Fruit fly (Drosophila melanogaster) whole organism, embryonic: ENCODE results near the gene Root.
A peak's percentile ranks its signal among the peaks of the same experiment; 100 is the strongest.

Experiments
- Ada2b ChIP-seq: fragments of 200-800 bp; sonication (Bioruptor generic); IDR thresholded peaks from 2 replicates; pipeline ENCODE4 v1.3.6; 2022; ENCODE audit warnings: missing biosample characterization, missing genetic modification characterization
- Antp ChIP-seq: fragments of 200-800 bp; sonication (Bioruptor generic); optimal IDR thresholded peaks from 3 replicates; lab custom pipeline; 2016; ENCODE audit warnings: missing biosample characterization, missing genetic modification characterization
- Bteb2 ChIP-seq: fragments of 200-800 bp; sonication (Bioruptor generic); optimal IDR thresholded peaks from 2 replicates; lab custom pipeline; 2016; ENCODE audit warnings: missing biosample characterization, missing genetic modification characterization
- CG10959 ChIP-seq: fragments of 200-800 bp; sonication (Bioruptor generic); IDR thresholded peaks from 2 replicates; pipeline ENCODE4 v1.3.6; 2022; ENCODE audit warnings: missing biosample characterization, missing genetic modification characterization
- CG11398 ChIP-seq: fragments of 200-800 bp; sonication (Bioruptor generic); optimal IDR thresholded peaks from 2 replicates; lab custom pipeline; 2016; ENCODE audit warnings: missing biosample characterization, missing genetic modification characterization
- CG15269 ChIP-seq: fragments of 200-800 bp; sonication (Bioruptor generic); optimal IDR thresholded peaks from 2 replicates; lab custom pipeline; 2018; ENCODE audit warnings: missing biosample characterization, mild to moderate bottlenecking, missing genetic modification characterization, moderate library complexity
- CG15514 ChIP-seq: fragments of 200-800 bp; sonication (Bioruptor generic); optimal IDR thresholded peaks from 3 replicates; lab custom pipeline; 2017; ENCODE audit warnings: missing biosample characterization, missing genetic modification characterization, mild to moderate bottlenecking, moderate library complexity, missing genetic modification reagents
- CG1647 ChIP-seq: fragments of 200-800 bp; sonication (Bioruptor generic); optimal IDR thresholded peaks from 3 replicates; lab custom pipeline; 2016; ENCODE audit warnings: missing biosample characterization, missing genetic modification characterization
- CG1792 ChIP-seq: fragments of 200-800 bp; sonication (Bioruptor generic); optimal IDR thresholded peaks from 2 replicates; lab custom pipeline; 2016; ENCODE audit warnings: missing biosample characterization, missing genetic modification characterization
- CG2678 ChIP-seq: fragments of 200-800 bp; sonication (Bioruptor generic); optimal IDR thresholded peaks from 3 replicates; lab custom pipeline; 2019; ENCODE audit warnings: missing biosample characterization, mild to moderate bottlenecking, missing genetic modification characterization, moderate library complexity
- CG31224 ChIP-seq: fragments of 200-800 bp; sonication (Bioruptor generic); IDR thresholded peaks from 2 replicates; pipeline ENCODE4 v1.3.6; 2022; ENCODE audit warnings: missing biosample characterization, missing genetic modification characterization
- CG3281 ChIP-seq: fragments of 200-800 bp; sonication (Bioruptor generic); optimal IDR thresholded peaks from 3 replicates; lab custom pipeline; 2017; ENCODE audit warnings: missing biosample characterization, mild to moderate bottlenecking, missing genetic modification characterization
- CG33213 ChIP-seq: fragments of 200-800 bp; sonication (Bioruptor generic); optimal IDR thresholded peaks from 3 replicates; lab custom pipeline; 2016; ENCODE audit warnings: missing biosample characterization, missing genetic modification characterization
- CG3995 ChIP-seq: fragments of 200-800 bp; sonication (Bioruptor generic); optimal IDR thresholded peaks from 3 replicates; lab custom pipeline; 2016; ENCODE audit warnings: missing biosample characterization, missing genetic modification characterization
- CG4282 ChIP-seq: fragments of 200-800 bp; sonication (Bioruptor generic); optimal IDR thresholded peaks from 2 replicates; lab custom pipeline; 2016; ENCODE audit warnings: missing biosample characterization, missing genetic modification characterization
- CG7745 ChIP-seq: fragments of 200-800 bp; sonication (Bioruptor generic); optimal IDR thresholded peaks from 2 replicates; lab custom pipeline; 2018; ENCODE audit warnings: missing biosample characterization, mild to moderate bottlenecking, missing genetic modification characterization, moderate library complexity
- CHES-1-like ChIP-seq: fragments of 200-800 bp; sonication (Bioruptor generic); optimal IDR thresholded peaks from 2 replicates; lab custom pipeline; 2016; ENCODE audit warnings: missing biosample characterization, missing genetic modification characterization
- CkIIα-i1 ChIP-seq: fragments of 200-800 bp; sonication (Bioruptor generic); IDR thresholded peaks from 2 replicates; pipeline ENCODE4 v1.3.6; 2022; ENCODE audit warnings: missing biosample characterization, missing genetic modification characterization
- CrebB ChIP-seq: fragments of 200-800 bp; sonication (Bioruptor generic); optimal IDR thresholded peaks from 3 replicates; lab custom pipeline; 2018; ENCODE audit warnings: missing biosample characterization, mild to moderate bottlenecking, missing genetic modification characterization
- Deaf1 ChIP-seq: fragments of 200-800 bp; optimal IDR thresholded peaks from 3 replicates; lab custom pipeline; 2019; ENCODE audit warnings: missing biosample characterization, mild to moderate bottlenecking, missing genetic modification characterization, moderate library complexity
- Drgx ChIP-seq: fragments of 200-800 bp; sonication (Bioruptor generic); IDR thresholded peaks from 2 replicates; pipeline ENCODE4 v1.3.6; 2022; ENCODE audit warnings: missing biosample characterization, missing genetic modification characterization
- Eip74EF ChIP-seq, 2 experiments: fragments of 200-800 bp in 1 of 2; fragments of >200 bp in 1 of 2; sonication (Bioruptor generic) in 1 of 2; optimal IDR thresholded peaks; 2 replicates each; lab custom pipeline; 2017 to 2019; ENCODE audit warnings: missing biosample characterization in 2 of 2, missing genetic modification characterization in 2 of 2, mild to moderate bottlenecking in 1 of 2, moderate library complexity in 1 of 2
- Fer1 ChIP-seq: fragments of 200-800 bp; sonication (Bioruptor generic); optimal IDR thresholded peaks from 2 replicates; lab custom pipeline; 2017; ENCODE audit warnings: missing biosample characterization, mild to moderate bottlenecking, missing genetic modification characterization
- Hey ChIP-seq: fragments of 200-800 bp; sonication (Bioruptor generic); optimal IDR thresholded peaks from 3 replicates; lab custom pipeline; 2018; ENCODE audit warnings: missing biosample characterization, mild to moderate bottlenecking, missing genetic modification characterization
- Hr39 ChIP-seq: fragments of >200 bp; optimal IDR thresholded peaks from 2 replicates; lab custom pipeline; 2017
- Mes4 ChIP-seq: fragments of 200-800 bp; sonication (Bioruptor generic); optimal IDR thresholded peaks from 2 replicates; lab custom pipeline; 2016; ENCODE audit warnings: missing biosample characterization, missing genetic modification characterization
- Neu2 ChIP-seq: fragments of 200-800 bp; sonication (Bioruptor generic); optimal IDR thresholded peaks from 3 replicates; lab custom pipeline; 2016; ENCODE audit warnings: missing biosample characterization, missing genetic modification characterization, borderline replicate concordance
- Rx ChIP-seq: fragments of 200-800 bp; sonication (Bioruptor generic); IDR thresholded peaks from 2 replicates; pipeline ENCODE4 v1.3.6; 2022; ENCODE audit warnings: missing biosample characterization, missing genetic modification characterization
- Side ChIP-seq: fragments of 200-800 bp; sonication (Bioruptor generic); optimal IDR thresholded peaks from 2 replicates; lab custom pipeline; 2016; ENCODE audit warnings: missing biosample characterization, missing genetic modification characterization
- Ssrp ChIP-seq: fragments of 200-800 bp; sonication (Bioruptor generic); optimal IDR thresholded peaks from 2 replicates; lab custom pipeline; 2018; ENCODE audit warnings: missing biosample characterization, mild to moderate bottlenecking, missing genetic modification characterization, moderate library complexity
- Tbp ChIP-seq: fragments of >200 bp; optimal IDR thresholded peaks from 2 replicates; lab custom pipeline; 2018; ENCODE audit warnings: missing biosample characterization, missing genetic modification characterization
- ab ChIP-seq: fragments of 200-800 bp; sonication (Bioruptor generic); optimal IDR thresholded peaks from 2 replicates; lab custom pipeline; 2016; ENCODE audit warnings: missing biosample characterization, missing genetic modification characterization
- corto ChIP-seq: fragments of 200-800 bp; sonication (Bioruptor generic); optimal IDR thresholded peaks from 2 replicates; lab custom pipeline; 2016; ENCODE audit warnings: missing biosample characterization, mild to moderate bottlenecking, missing genetic modification characterization, moderate library complexity
- emc ChIP-seq: fragments of 200-800 bp; sonication (Bioruptor generic); optimal IDR thresholded peaks from 2 replicates; lab custom pipeline; 2016; ENCODE audit warnings: missing biosample characterization, missing genetic modification characterization
- eyg ChIP-seq: fragments of 200-800 bp; sonication (Bioruptor generic); optimal IDR thresholded peaks from 3 replicates; lab custom pipeline; 2016; ENCODE audit warnings: missing biosample characterization, missing genetic modification characterization
- gcm2 ChIP-seq: fragments of 200-800 bp; sonication (Bioruptor generic); optimal IDR thresholded peaks from 2 replicates; lab custom pipeline; 2016; ENCODE audit warnings: missing biosample characterization, missing genetic modification characterization
- inv ChIP-seq: fragments of 200-800 bp; sonication (Bioruptor generic); IDR thresholded peaks from 2 replicates; pipeline ENCODE4 v1.3.6; 2022; ENCODE audit warnings: missing biosample characterization, missing genetic modification characterization; ENCODE audit not compliant: partially characterized antibody
- lmd ChIP-seq: fragments of 200-800 bp; sonication (Bioruptor generic); IDR thresholded peaks from 2 replicates; pipeline ENCODE4 v1.3.6; 2022; ENCODE audit warnings: missing biosample characterization, missing genetic modification characterization
- nerfin-1 ChIP-seq: fragments of 200-800 bp; sonication (Bioruptor generic); optimal IDR thresholded peaks from 3 replicates; lab custom pipeline; 2019; ENCODE audit warnings: missing biosample characterization, mild to moderate bottlenecking, missing genetic modification characterization, moderate library complexity
- nmo ChIP-seq: fragments of 200-800 bp; sonication (Bioruptor generic); optimal IDR thresholded peaks from 2 replicates; lab custom pipeline; 2018; ENCODE audit warnings: missing biosample characterization, mild to moderate bottlenecking, missing genetic modification characterization, moderate library complexity
- otp ChIP-seq: fragments of 200-800 bp; sonication (Bioruptor generic); IDR thresholded peaks from 3 replicates; pipeline ENCODE4, ENCODE4 v1.3.6; 2022; ENCODE audit warnings: missing biosample characterization, missing genetic modification characterization
- peb ChIP-seq: fragments of 200-800 bp; sonication (Bioruptor generic); IDR thresholded peaks from 2 replicates; pipeline ENCODE4 v1.3.6; 2022; ENCODE audit warnings: missing biosample characterization, missing genetic modification characterization
- pros ChIP-seq: fragments of 200-800 bp; sonication (Bioruptor generic); optimal IDR thresholded peaks from 3 replicates; lab custom pipeline; 2019; ENCODE audit warnings: missing biosample characterization, mild to moderate bottlenecking, missing genetic modification characterization, moderate library complexity
- repo ChIP-seq: fragments of 200-800 bp; sonication (Bioruptor generic); optimal IDR thresholded peaks from 2 replicates; lab custom pipeline; 2016; ENCODE audit warnings: missing biosample characterization, missing genetic modification characterization
- rib ChIP-seq: fragments of 200-800 bp; sonication (Bioruptor generic); IDR thresholded peaks from 2 replicates; pipeline ENCODE4 v1.3.6; 2022; ENCODE audit warnings: missing biosample characterization, missing genetic modification characterization
- sc ChIP-seq, 3 experiments: fragments of >200 bp in 2 of 3; fragments of 200-800 bp in 1 of 3; sonication (Bioruptor generic) in 1 of 3; optimal IDR thresholded peaks; 2 replicates in 2 of 3; 3 replicates in 1 of 3; lab custom pipeline; 2017; ENCODE audit warnings: mild to moderate bottlenecking in 1 of 3, missing biosample characterization in 1 of 3, missing genetic modification characterization in 1 of 3, missing genetic modification reagents in 1 of 3
- unc-4 ChIP-seq: fragments of 200-800 bp; sonication (Bioruptor generic); IDR thresholded peaks from 2 replicates; pipeline ENCODE4 v1.3.6; 2022; ENCODE audit warnings: missing biosample characterization, missing genetic modification characterization; ENCODE audit not compliant: partially characterized antibody
- usp ChIP-seq: fragments of >200 bp; optimal IDR thresholded peaks from 2 replicates; lab custom pipeline; 2017; ENCODE audit warnings: missing biosample characterization, missing genetic modification characterization
- wdn ChIP-seq: fragments of 200-800 bp; sonication (Bioruptor generic); IDR thresholded peaks from 2 replicates; pipeline ENCODE4 v1.3.6; 2022; ENCODE audit warnings: missing biosample characterization, missing genetic modification characterization
- zfh1 ChIP-seq: fragments of 200-800 bp; sonication (Bioruptor generic); IDR thresholded peaks from 3 replicates; pipeline ENCODE4 v1.3.6; 2022; ENCODE audit warnings: missing biosample characterization, missing genetic modification characterization
- zfh2 ChIP-seq: fragments of 200-800 bp; sonication (Bioruptor generic); optimal IDR thresholded peaks from 2 replicates; lab custom pipeline; 2016; ENCODE audit warnings: missing biosample characterization, missing genetic modification characterization

The Root gene

dm6 chr3R:24141013-24141592 is 28.0 kb downstream of the Root start, which contains the start of gene Kal1 (continued):
- no peak for TF ChIP-seq eyg (GFP tag; lab: Kevin White, UChicago)
- TF ChIP-seq nmo (GFP tag; lab: Kevin White, UChicago) = peak; percentile 96
- no peak for TF ChIP-seq Hey
- no peak for TF ChIP-seq emc (GFP tag; lab: Kevin White, UChicago)
- TF ChIP-seq Neu2 (GFP tag; lab: Kevin White, UChicago) = no peak
- no peak for TF ChIP-seq unc-4
- peak; percentile 85 for TF ChIP-seq CG3281 (GFP tag; lab: Kevin White, UChicago)
- TF ChIP-seq usp (GFP tag; lab: Kevin White, UChicago) = no peak
- TF ChIP-seq Rx = peak; percentile 85
- peak; percentile 44 for TF ChIP-seq CG31224 (GFP tag; lab: Robert Waterston, UW)
- peak; percentile 90 for TF ChIP-seq lmd (GFP tag; lab: Robert Waterston, UW)
- TF ChIP-seq Ada2b = peak; percentile 90
- TF ChIP-seq zfh2 (GFP tag; lab: Kevin White, UChicago) = no peak
- TF ChIP-seq CG10959 (GFP tag; lab: Robert Waterston, UW) = peak; percentile 86
- peak; percentile 91 for TF ChIP-seq zfh1 (GFP tag; lab: Robert Waterston, UW)
- TF ChIP-seq CkIIα-i1 (GFP tag; lab: Robert Waterston, UW) = no peak
- TF ChIP-seq gcm2 = peak; percentile 35
- TF ChIP-seq CG4282 = no peak
- TF ChIP-seq ab (GFP tag; lab: Kevin White, UChicago) = no peak
- no peak for TF ChIP-seq pros (GFP tag; lab: Kevin White, UChicago)
- peak in 1 of 2 experiments; percentile 95 for TF ChIP-seq Eip74EF (GFP tag; optimal IDR thresholded peaks at IDR 0.05; lab: Kevin White, UChicago)
- peak; percentile 87 for TF ChIP-seq peb
- no peak for TF ChIP-seq Hr39 (lab: Kevin White, UChicago)
- peak; percentile 25 for TF ChIP-seq CG3995
- TF ChIP-seq CG11398 = no peak
- peak; percentile 93 for TF ChIP-seq CG15269 (tag; lab: Kevin White, UChicago)
- TF ChIP-seq Tbp (GFP tag; lab: Kevin White, UChicago) = no peak
- peak; percentile 92 for TF ChIP-seq CG2678 (tag; lab: Kevin White, UChicago)
- no peak for TF ChIP-seq CHES-1-like (GFP tag; lab: Kevin White, UChicago)
- peak; percentile 92 for TF ChIP-seq Ssrp
- peak; percentile 71 for TF ChIP-seq Deaf1 (tag; lab: Kevin White, UChicago)
- peak; percentile 93 for TF ChIP-seq Fer1 (GFP tag; lab: Kevin White, UChicago)
- peak; percentile 77 for TF ChIP-seq CG15514
- no peak for TF ChIP-seq sc (optimal IDR thresholded peaks at IDR 0.05; lab: Kevin White, UChicago)
- TF ChIP-seq sc (GFP tag; optimal IDR thresholded peaks at IDR 0.05; lab: Kevin White, UChicago) = peak; percentile 93
- TF ChIP-seq CG1647 = no peak
- TF ChIP-seq Bteb2 (GFP tag; lab: Kevin White, UChicago) = no peak
- peak; percentile 94 for TF ChIP-seq corto (GFP tag; lab: Kevin White, UChicago)
- TF ChIP-seq wdn (GFP tag; lab: Robert Waterston, UW) = peak; percentile 64; the same call in 1 of the 2 replicates
- no peak for TF ChIP-seq Mes4 (GFP tag; lab: Kevin White, UChicago)
- TF ChIP-seq rib (GFP tag; lab: Robert Waterston, UW) = 0 out of 2 replicates have a peak, but pooled peaks have one; percentile 44
- peak; percentile 32 for TF ChIP-seq CG7745 (tag; lab: Kevin White, UChicago)
- TF ChIP-seq CG33213 (GFP tag; lab: Kevin White, UChicago) = peak; percentile 2
- peak; percentile 11 for TF ChIP-seq Side (GFP tag; lab: Kevin White, UChicago)
- TF ChIP-seq Drgx (GFP tag; lab: Robert Waterston, UW) = peak; percentile 99
- no peak for TF ChIP-seq repo (GFP tag; lab: Kevin White, UChicago)
- peak; percentile 89 for TF ChIP-seq CrebB (tag; lab: Kevin White, UChicago)
- no peak for TF ChIP-seq inv (GFP tag; lab: Robert Waterston, UW)
- TF ChIP-seq Antp (GFP tag; lab: Kevin White, UChicago) = no peak
- peak; percentile 91 for TF ChIP-seq nerfin-1 (tag; lab: Kevin White, UChicago)
- no peak for TF ChIP-seq CG1792 (GFP tag; lab: Kevin White, UChicago)
- peak; percentile 94 for TF ChIP-seq otp
